Fruit fly (Drosophila melanogaster) whole organism, wandering third instar larva: ENCODE data around the gene CG5188.
A peak's percentile ranks its signal among the peaks of the same experiment; 100 is the strongest.

ENCODE experiments used
- CG9705 ChIP-seq: fragments of 200-800 bp; sonication (Bioruptor generic); optimal IDR thresholded peaks from 2 replicates; lab custom pipeline; 2018; ENCODE audit warnings: missing biosample characterization, mild to moderate bottlenecking, missing genetic modification characterization
- CrebA ChIP-seq: fragments of 200-800 bp; sonication (Bioruptor generic); optimal IDR thresholded peaks from 2 replicates; lab custom pipeline; 2016; ENCODE audit warnings: missing biosample characterization, mild to moderate bottlenecking, missing genetic modification characterization, borderline replicate concordance
- Dfd ChIP-seq: fragments of >200 bp; optimal IDR thresholded peaks from 2 replicates; lab custom pipeline; 2017; ENCODE audit warnings: missing biosample characterization, missing genetic modification characterization
- Dif ChIP-seq: fragments of 200-275, 200-300 bp; sonication (Bioruptor generic); optimal IDR thresholded peaks from 2 replicates; lab custom pipeline; 2018; ENCODE audit warnings: missing biosample characterization, missing genetic modification characterization; ENCODE audit not compliant: partially characterized antibody
- GATAd ChIP-seq: sonication (Bioruptor generic); optimal IDR thresholded peaks from 2 replicates; lab custom pipeline; 2016; ENCODE audit warnings: missing biosample characterization, missing genetic modification characterization
- HLH106 ChIP-seq: fragments of 200-800 bp; optimal IDR thresholded peaks from 3 replicates; lab custom pipeline; 2019; ENCODE audit warnings: missing biosample characterization, mild to moderate bottlenecking, missing genetic modification characterization, moderate library complexity
- Hr83 ChIP-seq: fragments of 200-300 bp; sonication (Bioruptor generic); optimal IDR thresholded peaks from 2 replicates; lab custom pipeline; 2016; ENCODE audit warnings: missing biosample characterization, mild to moderate bottlenecking, missing genetic modification characterization, moderate library complexity; ENCODE audit not compliant: poor library complexity, severe bottlenecking
- Jra ChIP-seq: sonication (Bioruptor generic); optimal IDR thresholded peaks from 2 replicates; lab custom pipeline; 2016; ENCODE audit warnings: missing biosample characterization, missing genetic modification characterization
- Mio ChIP-seq: sonication (Bioruptor generic); optimal IDR thresholded peaks from 2 replicates; lab custom pipeline; 2016; ENCODE audit warnings: missing biosample characterization, missing genetic modification characterization
- Myc ChIP-seq: fragments of >200 bp; optimal IDR thresholded peaks from 2 replicates; lab custom pipeline; 2017
- N ChIP-seq: fragments of >200 bp; optimal IDR thresholded peaks from 2 replicates; lab custom pipeline; 2018; ENCODE audit warnings: missing biosample characterization, missing external identifiers, missing genetic modification characterization
- Rel ChIP-seq, 2 experiments: fragments of 200-800 bp; sonication (Bioruptor generic) in 1 of 2; optimal IDR thresholded peaks; 2 replicates in 1 of 2; 3 replicates in 1 of 2; lab custom pipeline; 2016 to 2019; ENCODE audit warnings: mild to moderate bottlenecking in 2 of 2, missing biosample characterization in 2 of 2, missing genetic modification characterization in 2 of 2, moderate library complexity in 1 of 2
- br ChIP-seq: fragments of 200-800 bp; sonication (Bioruptor generic); optimal IDR thresholded peaks from 2 replicates; lab custom pipeline; 2016; ENCODE audit warnings: missing biosample characterization, missing genetic modification characterization
- brk ChIP-seq: fragments of 200-800 bp; sonication (Bioruptor generic); optimal IDR thresholded peaks from 2 replicates; lab custom pipeline; 2016; ENCODE audit warnings: missing biosample characterization, mild to moderate bottlenecking, missing genetic modification characterization
- dl ChIP-seq, 2 experiments: fragments of 175-275, 200-275 bp in 1 of 2; fragments of 200-275 bp in 1 of 2; sonication (Bioruptor generic); optimal IDR thresholded peaks; lab custom pipeline; 2018; ENCODE audit warnings: mild to moderate bottlenecking in 2 of 2, missing biosample characterization in 2 of 2, missing genetic modification characterization in 2 of 2, moderate library complexity in 2 of 2; ENCODE audit not compliant: partially characterized antibody in 2 of 2, insufficient read depth in 1 of 2
- dmrt93B ChIP-seq: fragments of 200-800 bp; sonication (Bioruptor generic); optimal IDR thresholded peaks from 2 replicates; lab custom pipeline; 2018; ENCODE audit warnings: missing biosample characterization, mild to moderate bottlenecking, missing genetic modification characterization
- dsf ChIP-seq: sonication (Bioruptor generic); optimal IDR thresholded peaks from 2 replicates; lab custom pipeline; 2016; ENCODE audit warnings: missing biosample characterization, missing genetic modification characterization, borderline replicate concordance
- ey ChIP-seq: fragments of 200-800 bp; sonication (Bioruptor generic); optimal IDR thresholded peaks from 2 replicates; lab custom pipeline; 2016; ENCODE audit warnings: missing biosample characterization, missing genetic modification characterization
- foxo ChIP-seq, 2 experiments: fragments of 200-800 bp; sonication (Bioruptor generic); optimal IDR thresholded peaks; 2 replicates in 1 of 2; 3 replicates in 1 of 2; lab custom pipeline; 2016 to 2017; ENCODE audit warnings: missing biosample characterization in 2 of 2, missing genetic modification characterization in 2 of 2
- fru ChIP-seq: fragments of 200-800 bp; sonication (Bioruptor generic); optimal IDR thresholded peaks from 3 replicates; lab custom pipeline; 2016; ENCODE audit warnings: missing biosample characterization, mild to moderate bottlenecking, missing genetic modification characterization
- h ChIP-seq: fragments of 200-800 bp; sonication (Bioruptor generic); optimal IDR thresholded peaks from 3 replicates; lab custom pipeline; 2016; ENCODE audit warnings: missing biosample characterization, mild to moderate bottlenecking, missing genetic modification characterization
- jim ChIP-seq: fragments of 175-275, 200-325 bp; sonication (Bioruptor generic); optimal IDR thresholded peaks from 2 replicates; lab custom pipeline; 2016; ENCODE audit warnings: missing biosample characterization, mild to moderate bottlenecking, missing genetic modification characterization
- psq ChIP-seq: fragments of 200-800 bp; sonication (Bioruptor generic); optimal IDR thresholded peaks from 3 replicates; lab custom pipeline; 2017; ENCODE audit warnings: missing biosample characterization, mild to moderate bottlenecking, missing genetic modification characterization, moderate library complexity
- rgr ChIP-seq: fragments of 200-800 bp; sonication (Bioruptor generic); optimal IDR thresholded peaks from 3 replicates; lab custom pipeline; 2016; ENCODE audit warnings: missing biosample characterization, mild to moderate bottlenecking, missing genetic modification characterization
- sv ChIP-seq: fragments of 200-800 bp; sonication (Bioruptor generic); optimal IDR thresholded peaks from 3 replicates; lab custom pipeline; 2016; ENCODE audit warnings: missing biosample characterization, missing genetic modification characterization
- tai ChIP-seq: sonication (Bioruptor generic); optimal IDR thresholded peaks from 2 replicates; lab custom pipeline; 2016; ENCODE audit warnings: missing biosample characterization, missing genetic modification characterization
- usp ChIP-seq: fragments of >200 bp; optimal IDR thresholded peaks from 2 replicates; lab custom pipeline; 2017; ENCODE audit warnings: missing biosample characterization, missing genetic modification characterization

The CG5188 gene

dm6 chr2L:10452296-10452695, 23.7 kb downstream of the CG5188 start, which contains the start of gene ppk10:
Gene ppk10, minus strand, starts transcription at chr2L:10452396.
- TF ChIP-seq dl (GFP tag; optimal IDR thresholded peaks at IDR 0.05; lab: Kevin White, UChicago; ENCODE audit: insufficient read depth in 1 of 2, partially characterized antibody in 2 of 2) (no peak), br (GFP tag; lab: Kevin White, UChicago) (no peak), dsf (GFP tag; lab: Kevin White, UChicago) (no peak), ey (GFP tag; lab: Kevin White, UChicago) (no peak), Jra (GFP tag; lab: Kevin White, UChicago) (no peak), brk (no peak), foxo (GFP tag; optimal IDR thresholded peaks at IDR 0.05; lab: Kevin White, UChicago) (no peak), Dfd (GFP tag; lab: Kevin White, UChicago) (no peak), CG9705 (GFP tag; lab: Kevin White, UChicago) (no peak), HLH106 (tag; lab: Kevin White, UChicago) (no peak), jim (GFP tag; lab: Kevin White, UChicago) (no peak)

- TF ChIP-seq usp (GFP tag; lab: Kevin White, UChicago) (no peak), Dif (no peak), CrebA (no peak), dsf (GFP tag; lab: Kevin White, UChicago) (no peak), Mio (GFP tag; lab: Kevin White, UChicago) (no peak), Rel (GFP tag; optimal IDR thresholded peaks at IDR 0.05; lab: Kevin White, UChicago) (no peak), Rel (tag; optimal IDR thresholded peaks at IDR 0.05; lab: Kevin White, UChicago) (no peak), Dfd (GFP tag; lab: Kevin White, UChicago) (no peak), psq (no peak)
These were observed 27.4 kb downstream of the CG5188 start for dm6 chr2L:10455944-10456520.

dm6 chr2L:10457191-10457899, 28.7 kb downstream of the CG5188 start, which contains the start of the genes LManI and LManII:
Gene LManI, minus strand, starts transcription at chr2L:10457241.
Gene LManII, plus strand, starts transcription at chr2L:10457658.
- peak; percentile 60 for TF ChIP-seq Dif
- no peak for TF ChIP-seq tai (GFP tag; lab: Kevin White, UChicago)

dm6 chr2L:10458979-10459378, 30.4 kb downstream of the CG5188 start:
- TF ChIP-seq N (GFP tag; lab: Kevin White, UChicago): no peak
- no peak for TF ChIP-seq usp (GFP tag; lab: Kevin White, UChicago)
- TF ChIP-seq Jra (GFP tag; lab: Kevin White, UChicago): no peak
- TF ChIP-seq dmrt93B (GFP tag; lab: Kevin White, UChicago): no peak
- no peak for TF ChIP-seq dl (GFP tag; optimal IDR thresholded peaks at IDR 0.05; lab: Kevin White, UChicago; ENCODE audit: insufficient read depth in 1 of 2, partially characterized antibody in 2 of 2)
- TF ChIP-seq foxo (GFP tag; optimal IDR thresholded peaks at IDR 0.05; lab: Kevin White, UChicago): no peak
- no peak for TF ChIP-seq CrebA
- no peak for TF ChIP-seq jim (GFP tag; lab: Kevin White, UChicago)
- TF ChIP-seq, all 38 proteins: peak for 0

- TF ChIP-seq Hr83 (GFP tag; lab: Kevin White, UChicago) (no peak), br (GFP tag; lab: Kevin White, UChicago) (no peak), CrebA (no peak), sv (peak; percentile 2), GATAd (GFP tag; lab: Kevin White, UChicago) (no peak), usp (GFP tag; lab: Kevin White, UChicago) (no peak), dsf (GFP tag; lab: Kevin White, UChicago) (no peak)
These were observed 38.2 kb downstream of the CG5188 start for dm6 chr2L:10466865-10467270.

dm6 chr2L:10468388-10468787, 39.8 kb downstream of the CG5188 start:
- peak; percentile 24 for TF ChIP-seq dmrt93B (GFP tag; lab: Kevin White, UChicago)
- TF ChIP-seq HLH106 (tag; lab: Kevin White, UChicago): peak; percentile 54
- peak; percentile 22 for TF ChIP-seq sv
- TF ChIP-seq foxo (GFP tag; optimal IDR thresholded peaks at IDR 0.05; lab: Kevin White, UChicago): peak in 1 of 2 experiments; percentile 45
- no peak for TF ChIP-seq Myc (lab: Kevin White, UChicago)
- peak; percentile 36 for TF ChIP-seq rgr (GFP tag; lab: Kevin White, UChicago)
- peak; percentile 55 for TF ChIP-seq h
- TF ChIP-seq fru (GFP tag; lab: Kevin White, UChicago): peak; percentile 2
- no peak for TF ChIP-seq dsf (GFP tag; lab: Kevin White, UChicago)
